Fruit fly (Drosophila melanogaster): ENCODE data around the gene CG31204.

Gene CG31204

dm6 chr3R:31369054-31369453, 24.3 kb downstream of the CG31204 start:
- TF ChIP-seq brk (GFP tag; optimal IDR thresholded peaks at IDR 0.05) (no peak), Hr78 (GFP tag; optimal IDR thresholded peaks at IDR 0.05) (no peak)

dm6 chr3R:31363615-31364014, 29.7 kb downstream of the CG31204 start:
- TF ChIP-seq br (GFP tag; optimal IDR thresholded peaks at IDR 0.05) (no peak), OdsH (GFP tag; optimal IDR thresholded peaks at IDR 0.05) (no peak), usp (GFP tag; optimal IDR thresholded peaks at IDR 0.05) (no peak), GATAd (GFP tag; optimal IDR thresholded peaks at IDR 0.05) (no peak), HLH106 (tag; optimal IDR thresholded peaks at IDR 0.05) (no peak), Jra (GFP tag; optimal IDR thresholded peaks at IDR 0.05) (no peak), Hr83 (GFP tag; optimal IDR thresholded peaks at IDR 0.05; ENCODE audit: poor library complexity, severe bottlenecking) (no peak), Dif (GFP tag; optimal IDR thresholded peaks at IDR 0.05; ENCODE audit: partially characterized antibody) (no peak), sv (GFP tag; optimal IDR thresholded peaks at IDR 0.05) (no peak), CG9705 (GFP tag; optimal IDR thresholded peaks at IDR 0.05) (no peak), jim (GFP tag; optimal IDR thresholded peaks at IDR 0.05) (no peak), lola (GFP tag; optimal IDR thresholded peaks at IDR 0.05) (no peak), fru (GFP tag; optimal IDR thresholded peaks at IDR 0.05) (no peak), woc (GFP tag; optimal IDR thresholded peaks at IDR 0.05) (no peak), Myc (optimal IDR thresholded peaks at IDR 0.05) (no peak), Vsx2 (GFP tag; optimal IDR thresholded peaks at IDR 0.05; ENCODE audit: partially characterized antibody) (no peak), CG32264 (GFP tag; optimal IDR thresholded peaks at IDR 0.05) (no peak), Dfd (GFP tag; optimal IDR thresholded peaks at IDR 0.05) (no peak), rgr (GFP tag; optimal IDR thresholded peaks at IDR 0.05) (no peak), pan (optimal IDR thresholded peaks at IDR 0.05) (no peak)

- TF ChIP-seq N (GFP tag; optimal IDR thresholded peaks at IDR 0.05) (no peak), woc (GFP tag; optimal IDR thresholded peaks at IDR 0.05) (peak; percentile 40), h (GFP tag; optimal IDR thresholded peaks at IDR 0.05) (peak; percentile 4), HLH106 (tag; optimal IDR thresholded peaks at IDR 0.05) (peak; percentile 5), tai (GFP tag; optimal IDR thresholded peaks at IDR 0.05) (no peak), Dfd (GFP tag; optimal IDR thresholded peaks at IDR 0.05) (no peak), sv (GFP tag; optimal IDR thresholded peaks at IDR 0.05) (no peak), fru (GFP tag; optimal IDR thresholded peaks at IDR 0.05) (peak; percentile 37), foxo (GFP tag; optimal IDR thresholded peaks at IDR 0.05) (peak in 1 of 2 experiments; percentile 23)
These were observed 46.7 kb downstream of the CG31204 start for dm6 chr3R:31346657-31347056.

- TF ChIP-seq brk (GFP tag; optimal IDR thresholded peaks at IDR 0.05) (no peak), ey (GFP tag; optimal IDR thresholded peaks at IDR 0.05) (peak; percentile 1), CrebA (GFP tag; optimal IDR thresholded peaks at IDR 0.05; ENCODE audit: borderline replicate concordance) (no peak), lola (GFP tag; optimal IDR thresholded peaks at IDR 0.05) (no peak), foxo (GFP tag; optimal IDR thresholded peaks at IDR 0.05) (peak in 1 of 2 experiments; percentile 18), h (GFP tag; optimal IDR thresholded peaks at IDR 0.05) (peak; percentile 8), usp (GFP tag; optimal IDR thresholded peaks at IDR 0.05) (no peak), Hr83 (GFP tag; optimal IDR thresholded peaks at IDR 0.05; ENCODE audit: poor library complexity, severe bottlenecking) (no peak)
These were observed 47.7 kb downstream of the CG31204 start for dm6 chr3R:31345626-31346025.

dm6 chr3R:31342574-31342973, 50.8 kb downstream of the CG31204 start:
- TF ChIP-seq HLH106 (tag; optimal IDR thresholded peaks at IDR 0.05) (no peak), woc (GFP tag; optimal IDR thresholded peaks at IDR 0.05) (no peak), CG32264 (GFP tag; optimal IDR thresholded peaks at IDR 0.05) (no peak), Hr83 (GFP tag; optimal IDR thresholded peaks at IDR 0.05; ENCODE audit: poor library complexity, severe bottlenecking) (no peak), sage (GFP tag; optimal IDR thresholded peaks at IDR 0.05) (no peak), dmrt93B (GFP tag; optimal IDR thresholded peaks at IDR 0.05) (no peak), CrebA (GFP tag; optimal IDR thresholded peaks at IDR 0.05; ENCODE audit: borderline replicate concordance) (no peak), pan (optimal IDR thresholded peaks at IDR 0.05) (no peak), brk (GFP tag; optimal IDR thresholded peaks at IDR 0.05) (no peak), Vsx2 (GFP tag; optimal IDR thresholded peaks at IDR 0.05; ENCODE audit: partially characterized antibody) (no peak), fru (GFP tag; optimal IDR thresholded peaks at IDR 0.05) (no peak), dl (GFP tag; optimal IDR thresholded peaks at IDR 0.05; ENCODE audit: insufficient read depth in 1 of 2, partially characterized antibody in 2 of 2) (no peak)
